Worm (Caenorhabditis elegans) whole organism, L4 larva: ENCODE results near the gene K10H10.9.

Experiments
- F44E2.7 ChIP-seq: fragments of 200-800 bp; sonication (Bioruptor generic); IDR thresholded peaks from 2 replicates; pipeline ENCODE4 v2.1.2; 2022; ENCODE audit warnings: missing genetic modification characterization, missing compliant biosample characterization
- Y105C5A.15 ChIP-seq: fragments of 200-800 bp; sonication (Bioruptor generic); IDR thresholded peaks from 2 replicates; pipeline ENCODE4 v1.3.6; 2022; ENCODE audit warnings: missing genetic modification characterization, missing compliant biosample characterization
- daf-16 ChIP-seq, 3 experiments: sonication (generic microtip); optimal IDR thresholded peaks; 2 replicates each; lab custom pipeline; 2016 to 2017; ENCODE audit warnings: missing genetic modification characterization in 3 of 3, missing genetic modification reagents in 3 of 3, mild to moderate bottlenecking in 2 of 3, missing compliant biosample characterization in 2 of 3, missing biosample characterization in 1 of 3, moderate library complexity in 1 of 3
- lin-38 ChIP-seq: fragments of 200-800 bp; sonication (Bioruptor generic); IDR thresholded peaks from 2 replicates; pipeline ENCODE4 v1.3.6; 2022; ENCODE audit warnings: missing genetic modification reagents, missing genetic modification characterization, missing compliant biosample characterization
- lsy-2 ChIP-seq, 2 experiments: fragments of 150-350 bp in 1 of 2; sonication (generic microtip) in 1 of 2; optimal IDR thresholded peaks; 2 replicates each; lab custom pipeline; 2014 to 2017; ENCODE audit warnings: missing biosample characterization in 2 of 2, missing genetic modification characterization in 2 of 2
- madf-9 ChIP-seq: fragments of 200-800 bp; sonication (Bioruptor generic); conservative IDR thresholded peaks from 2 replicates; pipeline ENCODE4 v1.3.6; 2022; ENCODE audit warnings: missing genetic modification reagents, missing genetic modification characterization, missing compliant biosample characterization
- mes-2 ChIP-seq: sonication (generic microtip); optimal IDR thresholded peaks from 2 replicates; lab custom pipeline; 2016; ENCODE audit warnings: missing genotype, mild to moderate bottlenecking, missing genetic modification characterization, missing compliant biosample characterization; ENCODE audit not compliant: poor library complexity, severe bottlenecking
- nhr-77 ChIP-seq: fragments of 150-350 bp; optimal IDR thresholded peaks from 2 replicates; lab custom pipeline; 2014; ENCODE audit warnings: missing biosample characterization, missing genetic modification characterization
- pha-4 ChIP-seq, 2 experiments: fragments of 150-350 bp in 1 of 2; fragments of 200-800 bp in 1 of 2; sonication (Bioruptor generic) in 1 of 2; IDR thresholded peaks in 1 of 2; optimal IDR thresholded peaks in 1 of 2; 2 replicates each; pipeline versions ENCODE4 v1.3.6 to Lab custom; 2014 to 2022; ENCODE audit warnings: missing genetic modification characterization in 2 of 2, missing genetic modification reagents in 2 of 2, missing biosample characterization in 1 of 2, missing compliant biosample characterization in 1 of 2
- skn-1 ChIP-seq: fragments of 150-350 bp; optimal IDR thresholded peaks from 2 replicates; lab custom pipeline; 2014; ENCODE audit warnings: missing biosample characterization, missing genetic modification characterization

The K10H10.9 gene

ce11 chrII:14474700-14475099, 40.2 kb downstream of the K10H10.9 start (continued):
- TF ChIP-seq pha-4 (GFP tag; IDR thresholded peaks at IDR 0.05; lab: Robert Waterston, UW), result peak; percentile 46; the same call in 1 of the 2 replicates
- no peak for TF ChIP-seq pha-4 (tag; optimal IDR thresholded peaks at IDR 0.05; lab: Kevin White, UChicago)
- TF ChIP-seq mes-2 (tag; lab: Kevin White, UChicago), result peak; percentile 71
- peak; percentile 49; the same call in 1 of the 2 replicates for TF ChIP-seq lin-38 (GFP tag; lab: Robert Waterston, UW)
- no peak for TF ChIP-seq F44E2.7 (GFP tag; lab: Robert Waterston, UW)
- peak in 1 of 2 experiments; percentile 16 for TF ChIP-seq lsy-2 (tag; optimal IDR thresholded peaks at IDR 0.05; lab: Kevin White, UChicago)
- no peak for TF ChIP-seq Y105C5A.15 (GFP tag; lab: Robert Waterston, UW)

ce11 chrII:14470020-14470419, 44.9 kb downstream of the K10H10.9 start:
- no peak for TF ChIP-seq nhr-77 (tag; lab: Kevin White, UChicago)
- no peak for TF ChIP-seq Y105C5A.15 (GFP tag; lab: Robert Waterston, UW)
- no peak for TF ChIP-seq daf-16 (GFP tag; optimal IDR thresholded peaks at IDR 0.05; lab: Kevin White, UChicago)
- no peak for TF ChIP-seq daf-16 (tag; optimal IDR thresholded peaks at IDR 0.05; lab: Kevin White, UChicago)
- no peak for TF ChIP-seq madf-9
- TF ChIP-seq skn-1, result no peak
